Worm (Caenorhabditis elegans) whole organism, early embryonic: ENCODE data around the gene cbp-1.

Source experiments
- B0310.2 ChIP-seq: sonication (generic microtip); optimal IDR thresholded peaks from 2 replicates; lab custom pipeline; 2016; ENCODE audit warnings: mild to moderate bottlenecking, missing genetic modification characterization, missing compliant biosample characterization
- F13C5.2 ChIP-seq: sonication (generic microtip); optimal IDR thresholded peaks from 2 replicates; lab custom pipeline; 2017; ENCODE audit warnings: mild to moderate bottlenecking, missing genetic modification characterization, inconsistent platforms, missing compliant biosample characterization
- aly-1 ChIP-seq: sonication (generic microtip); optimal IDR thresholded peaks from 2 replicates; lab custom pipeline; 2016; ENCODE audit warnings: missing genetic modification characterization, missing compliant biosample characterization
- ama-1 ChIP-seq: fragments of 150-350 bp; optimal IDR thresholded peaks from 2 replicates; lab custom pipeline; 2014
- ceh-13 ChIP-seq: fragments of 200-800 bp; sonication (Bioruptor generic); optimal IDR thresholded peaks from 2 replicates; lab custom pipeline; 2018; ENCODE audit warnings: mild to moderate bottlenecking, missing genetic modification characterization, missing compliant biosample characterization
- ceh-36 ChIP-seq: sonication (generic microtip); optimal IDR thresholded peaks from 2 replicates; lab custom pipeline; 2016; ENCODE audit warnings: missing genetic modification characterization, inconsistent platforms, missing compliant biosample characterization
- ets-7 ChIP-seq: sonication (generic microtip); optimal IDR thresholded peaks from 2 replicates; lab custom pipeline; 2016; ENCODE audit warnings: missing genotype, missing genetic modification characterization, missing compliant biosample characterization
- flt-1 ChIP-seq: fragments of 200-800 bp; sonication (Bioruptor generic); IDR thresholded peaks from 2 replicates; pipeline ENCODE4 v1.3.6; 2022; ENCODE audit warnings: missing genetic modification characterization, missing compliant biosample characterization
- hmbx-1 ChIP-seq: sonication (generic microtip); optimal IDR thresholded peaks from 2 replicates; lab custom pipeline; 2016; ENCODE audit warnings: mild to moderate bottlenecking, missing genetic modification characterization, missing compliant biosample characterization
- hmg-4 ChIP-seq: fragments of 200-800 bp; sonication (Bioruptor generic); optimal IDR thresholded peaks from 2 replicates; lab custom pipeline; 2018; ENCODE audit warnings: mild to moderate bottlenecking, missing genetic modification characterization, missing compliant biosample characterization
- hnd-1 ChIP-seq: sonication (generic microtip); optimal IDR thresholded peaks from 2 replicates; lab custom pipeline; 2016; ENCODE audit warnings: missing genetic modification characterization, missing compliant biosample characterization
- pes-1 ChIP-seq: fragments of 200-800 bp; sonication (Bioruptor generic); IDR thresholded peaks from 2 replicates; pipeline ENCODE4 v1.3.6; 2022; ENCODE audit warnings: missing genetic modification reagents, missing genetic modification characterization, missing compliant biosample characterization
- scrt-1 ChIP-seq: fragments of 200-800 bp; sonication (Bioruptor generic); IDR thresholded peaks from 2 replicates; pipeline ENCODE4 v1.3.6; 2022; ENCODE audit warnings: missing genetic modification characterization, missing compliant biosample characterization
- sea-1 ChIP-seq: fragments of 200-800 bp; sonication (Bioruptor generic); conservative IDR thresholded peaks from 2 replicates; pipeline ENCODE4 v1.3.6; 2022; ENCODE audit warnings: missing genetic modification characterization, missing compliant biosample characterization
- tbx-11 ChIP-seq: fragments of 200-800 bp; sonication (Bioruptor generic); IDR thresholded peaks from 2 replicates; pipeline ENCODE4 v1.3.6; 2022; ENCODE audit warnings: missing genetic modification characterization, missing compliant biosample characterization
- tbx-37 ChIP-seq: fragments of 200-800 bp; sonication (Bioruptor generic); conservative IDR thresholded peaks from 2 replicates; pipeline ENCODE4 v1.3.6; 2022; ENCODE audit warnings: missing genetic modification reagents, missing genetic modification characterization, missing compliant biosample characterization
- tra-4 ChIP-seq: sonication (generic microtip); optimal IDR thresholded peaks from 2 replicates; lab custom pipeline; 2017; ENCODE audit warnings: missing genetic modification characterization, missing compliant biosample characterization

The cbp-1 gene

ce11 chrIII:9733333-9733732 lies 33.0 kb upstream of the cbp-1 start:
- no peak for TF ChIP-seq aly-1 (tag; lab: Kevin White, UChicago)
- no peak for TF ChIP-seq scrt-1
- TF ChIP-seq tbx-37 (GFP tag; lab: Robert Waterston, UW): no peak
- no peak for TF ChIP-seq B0310.2
- TF ChIP-seq sea-1 (GFP tag; lab: Robert Waterston, UW): no peak
- TF ChIP-seq ceh-36 (tag; lab: Kevin White, UChicago): no peak
- no peak for TF ChIP-seq hnd-1
- TF ChIP-seq hmbx-1 (tag; lab: Kevin White, UChicago): no peak
- no peak for TF ChIP-seq ets-7 (tag; lab: Kevin White, UChicago)
- no peak for TF ChIP-seq hmg-4 (GFP tag; lab: Kevin White, UChicago)
- TF ChIP-seq pes-1 (GFP tag; lab: Robert Waterston, UW): no peak
- TF ChIP-seq ama-1 (lab: Kevin White, UChicago): no peak
- TF ChIP-seq flt-1 (GFP tag; lab: Robert Waterston, UW): no peak
- no peak for TF ChIP-seq tbx-11 (GFP tag; lab: Robert Waterston, UW)
- no peak for TF ChIP-seq ceh-13
- no peak for TF ChIP-seq tra-4
- no peak for TF ChIP-seq F13C5.2

DNA sequence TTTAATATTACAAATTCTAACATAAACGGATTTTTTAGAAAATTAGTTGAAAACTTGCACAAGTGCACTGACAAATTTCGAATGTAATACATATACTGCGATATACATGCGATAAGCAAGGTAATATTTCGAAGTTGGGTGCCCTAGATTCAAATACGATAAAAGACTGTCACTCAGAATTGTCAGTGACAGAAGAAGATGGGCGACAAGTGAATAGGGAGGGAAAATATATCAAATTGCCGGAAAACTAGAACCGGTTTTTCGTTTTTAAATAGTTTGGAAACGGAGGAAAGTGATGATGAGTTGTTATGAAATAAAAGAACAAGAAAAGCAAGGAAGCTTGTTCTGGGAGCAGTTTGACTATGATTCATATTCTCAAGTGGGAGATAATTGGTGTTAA lies 32.3 kb upstream of the cbp-1 start:
- TF ChIP-seq tra-4 (no peak), pes-1 (GFP tag; lab: Robert Waterston, UW) (no peak), sea-1 (GFP tag; lab: Robert Waterston, UW) (no peak), hmbx-1 (tag; lab: Kevin White, UChicago) (no peak), ama-1 (lab: Kevin White, UChicago) (no peak), scrt-1 (no peak), ceh-36 (tag; lab: Kevin White, UChicago) (no peak), hmg-4 (GFP tag; lab: Kevin White, UChicago) (no peak)

DNA sequence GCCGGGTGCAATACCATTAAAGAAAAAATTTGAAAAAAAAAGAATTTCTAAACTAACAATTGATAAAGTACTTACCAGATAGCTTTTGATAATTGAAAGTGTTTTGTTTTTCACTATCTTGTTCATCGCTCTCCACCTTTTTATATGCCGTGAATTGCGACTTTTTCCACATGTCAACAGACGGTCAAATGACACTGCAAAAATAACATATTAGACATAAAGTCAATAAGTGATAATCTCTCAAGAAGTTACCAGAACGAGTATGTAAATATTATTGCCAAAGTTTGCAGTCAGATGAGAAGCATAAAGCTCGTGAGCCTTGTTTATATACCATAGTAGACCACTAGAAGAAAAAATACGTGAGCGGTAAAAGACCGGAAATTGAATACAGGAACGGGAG lies 30.5 kb upstream of the cbp-1 start, which contains the start of gene dao-6:
dao-6 (minus strand) TSS at position 345 of the 400 bp plus-strand sequence.
- TF ChIP-seq ama-1 (lab: Kevin White, UChicago) (no peak), pes-1 (GFP tag; lab: Robert Waterston, UW) (no peak), sea-1 (GFP tag; lab: Robert Waterston, UW) (no peak), tbx-37 (GFP tag; lab: Robert Waterston, UW) (no peak), hnd-1 (no peak), hmg-4 (GFP tag; lab: Kevin White, UChicago) (no peak), tbx-11 (GFP tag; lab: Robert Waterston, UW) (no peak), ceh-13 (no peak), scrt-1 (no peak), aly-1 (tag; lab: Kevin White, UChicago) (no peak), flt-1 (GFP tag; lab: Robert Waterston, UW) (no peak), ets-7 (tag; lab: Kevin White, UChicago) (no peak), B0310.2 (no peak), ceh-36 (tag; lab: Kevin White, UChicago) (no peak), tra-4 (no peak), F13C5.2 (no peak), hmbx-1 (tag; lab: Kevin White, UChicago) (no peak)

DNA sequence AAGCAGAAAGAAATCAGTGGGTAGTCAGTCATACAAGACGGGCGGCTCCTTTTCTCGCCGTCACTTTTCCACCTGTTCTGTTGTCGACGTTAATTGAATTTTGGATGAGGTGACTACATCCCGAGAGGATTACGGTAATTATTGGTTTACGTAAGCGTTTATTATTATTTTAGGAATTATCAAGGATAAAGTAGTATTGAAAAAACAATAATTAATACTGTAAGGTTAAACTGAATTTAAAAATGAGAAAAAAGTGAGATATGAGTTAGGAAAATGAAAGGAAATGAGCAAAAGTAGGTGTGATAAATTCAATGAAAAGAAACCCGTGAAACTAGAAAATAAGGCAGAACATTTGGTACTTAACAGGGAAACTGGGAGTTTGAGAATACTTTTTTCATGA lies 27.4 kb upstream of the cbp-1 start, which contains the start of gene hlh-4:
hlh-4 (minus strand) TSS at position 101 of the 400 bp plus-strand sequence.
- TF ChIP-seq tbx-11 (GFP tag; lab: Robert Waterston, UW) (no peak), pes-1 (GFP tag; lab: Robert Waterston, UW) (no peak), tbx-37 (GFP tag; lab: Robert Waterston, UW) (no peak), ets-7 (tag; lab: Kevin White, UChicago) (no peak), sea-1 (GFP tag; lab: Robert Waterston, UW) (no peak), aly-1 (tag; lab: Kevin White, UChicago) (no peak), F13C5.2 (no peak), ceh-13 (no peak)

- TF ChIP-seq ceh-13 (no peak), F13C5.2 (no peak), ceh-36 (tag; lab: Kevin White, UChicago) (no peak), hmg-4 (GFP tag; lab: Kevin White, UChicago) (no peak), scrt-1 (no peak), B0310.2 (no peak), hmbx-1 (tag; lab: Kevin White, UChicago) (no peak), tbx-37 (GFP tag; lab: Robert Waterston, UW) (no peak), aly-1 (tag; lab: Kevin White, UChicago) (no peak), flt-1 (GFP tag; lab: Robert Waterston, UW) (no peak), tbx-11 (GFP tag; lab: Robert Waterston, UW) (no peak), ama-1 (lab: Kevin White, UChicago) (no peak), ets-7 (tag; lab: Kevin White, UChicago) (no peak), sea-1 (GFP tag; lab: Robert Waterston, UW) (no peak), pes-1 (GFP tag; lab: Robert Waterston, UW) (no peak), tra-4 (no peak)
Observed at ce11 chrIII:9740663-9741062, 25.6 kb upstream of the cbp-1 start.

DNA sequence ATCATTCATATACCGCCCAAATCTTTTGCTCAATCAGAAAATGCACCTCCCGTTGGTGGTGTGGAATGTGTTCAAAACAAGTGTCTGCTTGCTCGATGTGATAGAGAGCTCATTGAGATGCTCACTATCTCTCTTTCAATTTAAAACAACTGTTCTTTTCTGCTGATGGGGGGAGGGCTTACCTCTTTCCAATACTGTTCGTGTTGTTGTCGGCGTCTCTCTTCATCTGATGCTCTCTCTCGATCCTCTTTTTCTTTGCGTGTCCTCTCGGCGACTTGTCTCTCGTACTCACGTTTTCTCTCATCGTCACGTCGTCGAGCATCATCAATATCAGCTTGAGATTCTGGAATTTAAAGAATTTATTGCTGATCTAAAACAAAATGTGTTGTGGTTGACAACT lies 24.3 kb upstream of the cbp-1 start:
- no peak for TF ChIP-seq B0310.2
- TF ChIP-seq scrt-1: no peak
- no peak for TF ChIP-seq pes-1 (GFP tag; lab: Robert Waterston, UW)
- TF ChIP-seq tbx-11 (GFP tag; lab: Robert Waterston, UW): no peak
- no peak for TF ChIP-seq tra-4
- TF ChIP-seq hnd-1: no peak
- no peak for TF ChIP-seq sea-1 (GFP tag; lab: Robert Waterston, UW)
- no peak for TF ChIP-seq ceh-13
- no peak for TF ChIP-seq hmbx-1 (tag; lab: Kevin White, UChicago)
- no peak for TF ChIP-seq tbx-37 (GFP tag; lab: Robert Waterston, UW)
- no peak for TF ChIP-seq flt-1 (GFP tag; lab: Robert Waterston, UW)
- TF ChIP-seq aly-1 (tag; lab: Kevin White, UChicago): no peak
- no peak for TF ChIP-seq hmg-4 (GFP tag; lab: Kevin White, UChicago)
- TF ChIP-seq ama-1 (lab: Kevin White, UChicago): no peak
- TF ChIP-seq ceh-36 (tag; lab: Kevin White, UChicago): no peak

DNA sequence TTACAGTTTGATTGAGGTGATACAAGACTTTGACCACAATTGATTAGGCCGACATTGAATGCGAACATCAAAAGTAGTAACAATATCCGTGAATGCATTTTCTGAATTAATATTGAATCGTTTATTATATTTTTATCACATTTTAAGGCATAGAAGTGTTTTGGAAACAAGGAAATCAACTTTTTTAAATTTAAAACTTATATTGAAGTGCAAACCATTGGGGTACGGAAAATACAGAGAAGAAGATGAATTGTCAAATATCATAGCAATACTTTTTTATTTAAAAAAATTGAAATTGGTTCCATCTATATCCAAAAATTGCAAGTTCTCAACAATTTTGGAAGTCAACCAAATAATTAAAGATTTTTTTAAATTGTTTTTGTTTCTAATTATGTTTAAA lies 23.1 kb upstream of the cbp-1 start, which contains the start of gene T05G5.1:
T05G5.1 (minus strand) TSS at position 101 of the 400 bp plus-strand sequence.
- no peak for TF ChIP-seq pes-1 (GFP tag; lab: Robert Waterston, UW)
